Worm (Caenorhabditis elegans): ENCODE data around the gene clec-240.

DNA sequence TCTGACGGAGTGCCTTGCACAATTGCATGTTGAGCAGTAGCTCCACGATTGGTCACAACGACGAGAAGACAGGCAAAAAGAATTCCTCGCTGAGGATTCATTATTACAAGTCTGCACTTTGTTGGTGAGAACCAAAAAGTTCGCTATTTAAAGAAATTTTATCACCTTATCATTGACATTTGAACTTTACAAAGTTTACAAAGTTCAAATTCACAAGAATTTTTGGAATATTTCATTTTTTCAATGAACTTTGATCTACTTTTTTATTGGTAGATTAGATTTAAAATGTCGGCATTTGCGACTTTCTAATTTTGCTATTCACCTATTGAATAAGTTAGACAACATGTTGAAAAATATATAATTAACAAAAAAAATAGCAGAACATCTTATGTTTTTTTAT is 16.5 kb downstream of the clec-240 start, which contains the start of gene F49H6.15:
- TF ChIP-seq him-1 (tag; optimal IDR thresholded peaks at IDR 0.05) = no peak
- no peak for TF ChIP-seq W03F9.2 (tag; optimal IDR thresholded peaks at IDR 0.05)

All from whole organism, L4/young adult.